Worm (Caenorhabditis elegans) whole organism, L4 larva: ENCODE data around the gene F33A8.7.

Experiments
- ZK337.2 ChIP-seq: fragments of 200-800 bp; sonication (Bioruptor generic); IDR thresholded peaks from 2 replicates; pipeline ENCODE4 v1.3.6; 2022; ENCODE audit warnings: missing genetic modification reagents, missing genetic modification characterization, missing compliant biosample characterization
- aha-1 ChIP-seq: fragments of 150-350 bp; peaks from one replicate; lab custom pipeline; 2014; ENCODE audit warnings: missing biosample characterization, missing genetic modification characterization
- ceh-20 ChIP-seq: fragments of 200-800 bp; sonication (Bioruptor generic); IDR thresholded peaks from 2 replicates; pipeline ENCODE4 v1.3.6; 2022; ENCODE audit warnings: missing genetic modification reagents, missing genetic modification characterization, missing compliant biosample characterization
- ceh-28 ChIP-seq: fragments of 150-350 bp; optimal IDR thresholded peaks from 2 replicates; lab custom pipeline; 2014; ENCODE audit warnings: missing biosample characterization, missing genetic modification reagents, missing genetic modification characterization
- ceh-44 ChIP-seq: fragments of 200-800 bp; sonication (Bioruptor generic); IDR thresholded peaks from 2 replicates; pipeline ENCODE4 v1.3.6; 2022; ENCODE audit warnings: missing genetic modification reagents, missing genetic modification characterization, missing compliant biosample characterization
- ceh-62 ChIP-seq: sonication (generic microtip); optimal IDR thresholded peaks from 2 replicates; lab custom pipeline; 2017; ENCODE audit warnings: missing biosample characterization, missing genetic modification characterization
- daf-16 ChIP-seq, 3 experiments: sonication (generic microtip); optimal IDR thresholded peaks; 2 replicates each; lab custom pipeline; 2016 to 2017; ENCODE audit warnings: missing genetic modification characterization in 3 of 3, missing genetic modification reagents in 3 of 3, mild to moderate bottlenecking in 2 of 3, missing compliant biosample characterization in 2 of 3, missing biosample characterization in 1 of 3, moderate library complexity in 1 of 3
- duxl-1 ChIP-seq: sonication (generic microtip); optimal IDR thresholded peaks from 2 replicates; lab custom pipeline; 2016; ENCODE audit warnings: mild to moderate bottlenecking, missing genetic modification characterization, moderate library complexity, missing compliant biosample characterization; ENCODE audit not compliant: poor library complexity
- egl-27 ChIP-seq: sonication (generic microtip); optimal IDR thresholded peaks from 3 replicates; lab custom pipeline; 2017; ENCODE audit warnings: missing biosample characterization, missing genetic modification reagents, missing genetic modification characterization
- egl-43 ChIP-seq: fragments of 200-800 bp; sonication (Bioruptor generic); IDR thresholded peaks from 2 replicates; pipeline ENCODE4 v1.3.6; 2022; ENCODE audit warnings: missing genetic modification reagents, missing genetic modification characterization, missing compliant biosample characterization
- fkh-10 ChIP-seq: fragments of 150-350 bp; optimal IDR thresholded peaks from 2 replicates; lab custom pipeline; 2014; ENCODE audit warnings: missing biosample characterization, missing genetic modification reagents, missing genetic modification characterization
- hif-1 ChIP-seq, 2 experiments: sonication (generic microtip); optimal IDR thresholded peaks; 2 replicates each; lab custom pipeline; 2016 to 2017; ENCODE audit warnings: missing compliant biosample characterization in 2 of 2, missing genetic modification characterization in 2 of 2, missing genetic modification reagents in 2 of 2, missing genotype in 2 of 2, mild to moderate bottlenecking in 1 of 2
- hlh-11 ChIP-seq: fragments of 200-800 bp; sonication (Bioruptor generic); optimal IDR thresholded peaks from 2 replicates; lab custom pipeline; 2018; ENCODE audit warnings: mild to moderate bottlenecking, missing genetic modification characterization, missing compliant biosample characterization
- lim-7 ChIP-seq: fragments of 200-800 bp; sonication (Bioruptor generic); IDR thresholded peaks from 2 replicates; pipeline ENCODE4 v1.3.6; 2022; ENCODE audit warnings: missing genetic modification characterization, missing compliant biosample characterization
- lin-29 ChIP-seq: fragments of 200-800 bp; sonication (Bioruptor generic); IDR thresholded peaks from 2 replicates; pipeline ENCODE4 v1.3.6; 2022; ENCODE audit warnings: missing genetic modification reagents, missing genetic modification characterization, missing compliant biosample characterization
- lir-3 ChIP-seq: sonication (generic microtip); optimal IDR thresholded peaks from 2 replicates; lab custom pipeline; 2016; ENCODE audit warnings: mild to moderate bottlenecking, missing genetic modification characterization, missing compliant biosample characterization
- nhr-102 ChIP-seq: sonication (generic microtip); optimal IDR thresholded peaks from 2 replicates; lab custom pipeline; 2016; ENCODE audit warnings: mild to moderate bottlenecking, missing genetic modification characterization, moderate library complexity, missing compliant biosample characterization
- nhr-111 ChIP-seq: fragments of 200-800 bp; sonication (Bioruptor generic); optimal IDR thresholded peaks from 2 replicates; lab custom pipeline; 2018; ENCODE audit warnings: mild to moderate bottlenecking, missing genetic modification characterization, missing compliant biosample characterization
- nhr-25 ChIP-seq: sonication (generic microtip); optimal IDR thresholded peaks from 2 replicates; lab custom pipeline; 2017; ENCODE audit warnings: missing genetic modification characterization, mild to moderate bottlenecking, missing compliant biosample characterization, antibody characterized with exemption, moderate library complexity, borderline replicate concordance; ENCODE audit not compliant: insufficient read depth
- nhr-76 ChIP-seq: fragments of 150-350 bp; optimal IDR thresholded peaks from 2 replicates; lab custom pipeline; 2014; ENCODE audit warnings: missing biosample characterization, missing genetic modification characterization
- saeg-2 ChIP-seq: fragments of 200-800 bp; sonication (Bioruptor generic); IDR thresholded peaks from 2 replicates; pipeline ENCODE4 v1.3.6; 2022; ENCODE audit warnings: missing genetic modification reagents, missing genetic modification characterization, missing compliant biosample characterization
- set-16 ChIP-seq: fragments of 200-800 bp; sonication (Bioruptor generic); IDR thresholded peaks from 2 replicates; pipeline ENCODE4 v1.3.6; 2022; ENCODE audit warnings: missing genetic modification reagents, missing genetic modification characterization, missing compliant biosample characterization
- skn-1 ChIP-seq: fragments of 150-350 bp; optimal IDR thresholded peaks from 2 replicates; lab custom pipeline; 2014; ENCODE audit warnings: missing biosample characterization, missing genetic modification characterization
- snpc-1.2 ChIP-seq: fragments of 200-800 bp; sonication (Bioruptor generic); IDR thresholded peaks from 2 replicates; pipeline ENCODE4 v1.3.6; 2022; ENCODE audit warnings: missing genetic modification reagents, missing genetic modification characterization, missing compliant biosample characterization
- snpc-4 ChIP-seq: fragments of 150-350 bp; optimal IDR thresholded peaks from 2 replicates; lab custom pipeline; 2014; ENCODE audit warnings: missing biosample characterization, missing genetic modification characterization
- unc-62 ChIP-seq, 3 experiments: fragments of 150-350 bp in 1 of 3; sonication (generic microtip); optimal IDR thresholded peaks in 2 of 3; peaks in 1 of 3; 1 replicate in 1 of 3; 2 replicates in 2 of 3; lab custom pipeline; 2014 to 2017; ENCODE audit warnings: missing biosample characterization in 3 of 3, missing genetic modification characterization in 3 of 3, missing genetic modification reagents in 3 of 3, missing genotype in 1 of 3
- ztf-11 ChIP-seq: fragments of 150-350 bp; optimal IDR thresholded peaks from 2 replicates; lab custom pipeline; 2014; ENCODE audit warnings: missing biosample characterization, missing genetic modification characterization
- ztf-7 ChIP-seq: fragments of 150-350 bp; optimal IDR thresholded peaks from 2 replicates; lab custom pipeline; 2014; ENCODE audit warnings: missing biosample characterization, missing genetic modification characterization

F33A8.7 gene

ce11 chrII:11041027-11041426, 15.6 kb upstream of the F33A8.7 start, which contains the start of gene cey-1:
Gene cey-1, minus strand, starts transcription at chrII:11041206.
- no peak for TF ChIP-seq ztf-11 (tag; lab: Kevin White, UChicago)
- no peak for TF ChIP-seq skn-1 (tag; lab: Kevin White, UChicago)
- TF ChIP-seq egl-43, result no peak
- TF ChIP-seq saeg-2 (GFP tag; lab: Robert Waterston, UW), result no peak
- TF ChIP-seq ceh-28, result no peak
- TF ChIP-seq ceh-20 (GFP tag; lab: Robert Waterston, UW), result no peak
- no peak for TF ChIP-seq lin-29 (GFP tag; lab: Robert Waterston, UW)
- peak; percentile 90 for TF ChIP-seq aha-1 (tag; lab: Kevin White, UChicago)

- TF ChIP-seq ztf-7 (tag; lab: Kevin White, UChicago) (no peak), set-16 (peak; percentile 83)
Measured at ce11 chrII:11040140-11040539, 14.7 kb upstream of the F33A8.7 start.

ce11 chrII:11035774-11036173, 10.3 kb upstream of the F33A8.7 start, which contains the start of gene srlf-15:
Gene srlf-15, plus strand, starts transcription at chrII:11036074.
- TF ChIP-seq hlh-11 (tag; lab: Kevin White, UChicago) (no peak), nhr-111 (GFP tag; lab: Kevin White, UChicago) (no peak), nhr-25 (tag; lab: Kevin White, UChicago) (no peak), lim-7 (GFP tag; lab: Robert Waterston, UW) (no peak), lin-29 (GFP tag; lab: Robert Waterston, UW) (no peak), daf-16 (GFP tag; optimal IDR thresholded peaks at IDR 0.05; lab: Kevin White, UChicago) (no peak), daf-16 (tag; optimal IDR thresholded peaks at IDR 0.05; lab: Kevin White, UChicago) (no peak), ZK337.2 (GFP tag; lab: Robert Waterston, UW) (no peak), lir-3 (no peak), nhr-102 (tag; lab: Kevin White, UChicago) (no peak), snpc-1.2 (GFP tag; lab: Robert Waterston, UW) (no peak)

ce11 chrII:11032812-11033211, 7.3 kb upstream of the F33A8.7 start:
- no peak for TF ChIP-seq hif-1 (tag; optimal IDR thresholded peaks at IDR 0.05; lab: Kevin White, UChicago)
- no peak for TF ChIP-seq ceh-44 (GFP tag; lab: Robert Waterston, UW)
- peak in 1 of 2 experiments; percentile 65 for TF ChIP-seq unc-62 (GFP tag; optimal IDR thresholded peaks at IDR 0.05 in 1 of 2; lab: Kevin White, UChicago)
- TF ChIP-seq unc-62 (tag; optimal IDR thresholded peaks at IDR 0.05; lab: Kevin White, UChicago), result no peak
- TF ChIP-seq egl-27 (tag; lab: Kevin White, UChicago), result no peak

- TF ChIP-seq aha-1 (tag; lab: Kevin White, UChicago) (peak; percentile 25), ceh-62 (tag; lab: Kevin White, UChicago) (no peak)
- TF ChIP-seq, all 104 proteins: peak for 1
Measured at ce11 chrII:11030297-11030696, 4.8 kb upstream of the F33A8.7 start, which contains the start of gene nlp-18. Gene nlp-18, minus strand, starts transcription at chrII:11030397.

ce11 chrII:11027777-11028176, 2.3 kb upstream of the F33A8.7 start:
- TF ChIP-seq aha-1 (tag; lab: Kevin White, UChicago), result peak; percentile 71
- TF ChIP-seq unc-62 (GFP tag; optimal IDR thresholded peaks at IDR 0.05 in 1 of 2; lab: Kevin White, UChicago), result peak in 1 of 2 experiments; percentile 43
- no peak for TF ChIP-seq unc-62 (tag; optimal IDR thresholded peaks at IDR 0.05; lab: Kevin White, UChicago)
- TF ChIP-seq nhr-76 (tag; lab: Kevin White, UChicago), result no peak
- no peak for TF ChIP-seq snpc-4 (tag; lab: Kevin White, UChicago)
- no peak for TF ChIP-seq duxl-1 (tag; lab: Kevin White, UChicago)
- no peak for TF ChIP-seq fkh-10 (GFP tag; lab: Kevin White, UChicago)
